Worm (Caenorhabditis elegans): ENCODE measurements around the gene let-268.

- TF ChIP-seq nfya-1 (tag; optimal IDR thresholded peaks at IDR 0.05; ENCODE audit: insufficient read depth): no peak
- no peak for TF ChIP-seq hmg-11 (tag; optimal IDR thresholded peaks at IDR 0.05)
- no peak for TF ChIP-seq ztf-4 (tag; optimal IDR thresholded peaks at IDR 0.05)
- no peak for TF ChIP-seq ceh-28 (tag; optimal IDR thresholded peaks at IDR 0.05)
- no peak for TF ChIP-seq R02D3.7 (tag; optimal IDR thresholded peaks at IDR 0.05)
- TF ChIP-seq unc-62 (GFP tag; optimal IDR thresholded peaks at IDR 0.05): no peak
- TF ChIP-seq nhr-43 (tag; optimal IDR thresholded peaks at IDR 0.05; ENCODE audit: poor library complexity, severe bottlenecking): no peak
- no peak for TF ChIP-seq egl-27 (tag; optimal IDR thresholded peaks at IDR 0.05)
- TF ChIP-seq egl-5 (tag; optimal IDR thresholded peaks at IDR 0.05): no peak
- TF ChIP-seq ama-1 (optimal IDR thresholded peaks at IDR 0.05): no peak
- TF ChIP-seq snpc-4 (tag; optimal IDR thresholded peaks at IDR 0.05): no peak
- TF ChIP-seq fkh-10 (GFP tag; optimal IDR thresholded peaks at IDR 0.05): no peak
Measured at ce11 chrII:10007917-10008316, 31.9 kb downstream of the let-268 start, which contains the start of gene ZK892.5.

Data from whole organism, L3 larva.